ENCODE assay signal across 1 fruit fly cellular context in genomic region chr3R:18235879-18236278, dm6.
A peak's percentile ranks its signal among the peaks of the same experiment; 100 is the strongest.
TF ChIP-seq lines count a peak whose summit lies in the region.

Gene repo (plus strand): TSS chr3R:18236192.

TF ChIP-seq in whole organism, embryonic, 481 proteins besides CTCF, POLR2A, EP300 and RAD21 (continued from another document):
- TF ChIP-seq Nf-YB (GFP tag; optimal IDR thresholded peaks at IDR 0.05; lab: Kevin White, UChicago): peak; percentile 99
- TF ChIP-seq croc (GFP tag; conservative IDR thresholded peaks at IDR 0.05; lab: Robert Waterston, UW): no peak
- no peak for TF ChIP-seq chif (GFP tag; optimal IDR thresholded peaks at IDR 0.05; lab: Kevin White, UChicago)
- TF ChIP-seq Gsc (GFP tag; IDR thresholded peaks at IDR 0.05; lab: Robert Waterston, UW): no peak
- no peak for TF ChIP-seq hb (GFP tag; IDR thresholded peaks at IDR 0.05; lab: Robert Waterston, UW; ENCODE audit: partially characterized antibody)
- no peak for TF ChIP-seq pros (GFP tag; optimal IDR thresholded peaks at IDR 0.05; lab: Kevin White, UChicago)
- TF ChIP-seq gcm (GFP tag; optimal IDR thresholded peaks at IDR 0.05; lab: Kevin White, UChicago): peak; percentile 93
- TF ChIP-seq Spps (tag; optimal IDR thresholded peaks at IDR 0.05; lab: Kevin White, UChicago): no peak
- no peak for TF ChIP-seq Asciz (GFP tag; optimal IDR thresholded peaks at IDR 0.05; lab: Kevin White, UChicago)
- no peak for TF ChIP-seq CG7987 (GFP tag; optimal IDR thresholded peaks at IDR 0.05; lab: Kevin White, UChicago)
- no peak for TF ChIP-seq HLH3B (GFP tag; IDR thresholded peaks at IDR 0.05; lab: Robert Waterston, UW)
- no peak for TF ChIP-seq Gug (GFP tag; IDR thresholded peaks at IDR 0.05; lab: Robert Waterston, UW)
- TF ChIP-seq CG10321 (GFP tag; IDR thresholded peaks at IDR 0.05; lab: Robert Waterston, UW): peak; percentile 92
- TF ChIP-seq Rx (GFP tag; IDR thresholded peaks at IDR 0.05; lab: Robert Waterston, UW): no peak
- peak; percentile 89 for TF ChIP-seq Adf1 (GFP tag; IDR thresholded peaks at IDR 0.05; lab: Robert Waterston, UW)
- TF ChIP-seq lilli (GFP tag; optimal IDR thresholded peaks at IDR 0.05; lab: Kevin White, UChicago): no peak
- TF ChIP-seq CG9727 (GFP tag; optimal IDR thresholded peaks at IDR 0.05; lab: Kevin White, UChicago): no peak
- TF ChIP-seq pb (GFP tag; optimal IDR thresholded peaks at IDR 0.05; lab: Kevin White, UChicago): no peak
- peak; percentile 89 for TF ChIP-seq Nf-YA (GFP tag; IDR thresholded peaks at IDR 0.05; lab: Robert Waterston, UW)
- TF ChIP-seq CG34422 (GFP tag; IDR thresholded peaks at IDR 0.05; lab: Robert Waterston, UW): no peak
- no peak for TF ChIP-seq sens-2 (GFP tag; IDR thresholded peaks at IDR 0.05; lab: Robert Waterston, UW)
- TF ChIP-seq CG11398 (GFP tag; optimal IDR thresholded peaks at IDR 0.05; lab: Kevin White, UChicago): no peak
- TF ChIP-seq CG7839 (tag; optimal IDR thresholded peaks at IDR 0.05; lab: Kevin White, UChicago): no peak
- no peak for TF ChIP-seq CG6683 (GFP tag; optimal IDR thresholded peaks at IDR 0.05; lab: Kevin White, UChicago)
- TF ChIP-seq otp (GFP tag; IDR thresholded peaks at IDR 0.05; lab: Robert Waterston, UW): 0 out of 3 replicates have a peak, but pooled peaks have one; percentile 25
- TF ChIP-seq Scr (GFP tag; IDR thresholded peaks at IDR 0.05; lab: Robert Waterston, UW; ENCODE audit: partially characterized antibody): 0 out of 2 replicates have a peak, but pooled peaks have one; percentile 23
- TF ChIP-seq Abd-B (GFP tag; optimal IDR thresholded peaks at IDR 0.05; lab: Kevin White, UChicago): no peak
- no peak for TF ChIP-seq rib (GFP tag; IDR thresholded peaks at IDR 0.05; lab: Robert Waterston, UW)
- TF ChIP-seq CG13775 (GFP tag; optimal IDR thresholded peaks at IDR 0.05; lab: Kevin White, UChicago): no peak
- no peak for TF ChIP-seq CG17802 (tag; optimal IDR thresholded peaks at IDR 0.05; lab: Kevin White, UChicago)
- no peak for TF ChIP-seq Hmx (GFP tag; optimal IDR thresholded peaks at IDR 0.05; lab: Kevin White, UChicago)
- TF ChIP-seq tll (GFP tag; optimal IDR thresholded peaks at IDR 0.05; lab: Kevin White, UChicago): peak in 1 of 2 experiments; percentile 51
- peak; percentile 25; the same call in 1 of the 2 replicates for TF ChIP-seq chm (GFP tag; IDR thresholded peaks at IDR 0.05; lab: Robert Waterston, UW)
- no peak for TF ChIP-seq CG10209 (GFP tag; optimal IDR thresholded peaks at IDR 0.05; lab: Kevin White, UChicago)
- no peak for TF ChIP-seq CG31224 (GFP tag; IDR thresholded peaks at IDR 0.05; lab: Robert Waterston, UW)
- peak; percentile 18 for TF ChIP-seq ewg (GFP tag; optimal IDR thresholded peaks at IDR 0.05; lab: Kevin White, UChicago)
- no peak for TF ChIP-seq zfh2 (GFP tag; optimal IDR thresholded peaks at IDR 0.05; lab: Kevin White, UChicago)
- TF ChIP-seq CG6791 (GFP tag; IDR thresholded peaks at IDR 0.05; lab: Robert Waterston, UW; ENCODE audit: partially characterized antibody): peak; percentile 56; the same call in 2 of the 3 replicates
- TF ChIP-seq bbx (GFP tag; IDR thresholded peaks at IDR 0.05; lab: Robert Waterston, UW; ENCODE audit: partially characterized antibody): peak; percentile 27; the same call in 1 of the 2 replicates
- no peak for TF ChIP-seq CG12104 (GFP tag; optimal IDR thresholded peaks at IDR 0.05; lab: Kevin White, UChicago)
- TF ChIP-seq ranshi (GFP tag; IDR thresholded peaks at IDR 0.05; lab: Robert Waterston, UW): no peak
- peak; percentile 19 for TF ChIP-seq repo (GFP tag; optimal IDR thresholded peaks at IDR 0.05; lab: Kevin White, UChicago)
- TF ChIP-seq Nf-YC (tag; optimal IDR thresholded peaks at IDR 0.05; lab: Kevin White, UChicago): peak; percentile 98
- no peak for TF ChIP-seq NC2β (GFP tag; optimal IDR thresholded peaks at IDR 0.05; lab: Kevin White, UChicago)
- TF ChIP-seq Pdp1 (GFP tag; optimal IDR thresholded peaks at IDR 0.05; lab: Kevin White, UChicago): no peak
- TF ChIP-seq Lhr (GFP tag; optimal IDR thresholded peaks at IDR 0.05; lab: Kevin White, UChicago): no peak
- TF ChIP-seq Usf (GFP tag; optimal IDR thresholded peaks at IDR 0.05; lab: Kevin White, UChicago): no peak
- TF ChIP-seq Poxn (GFP tag; IDR thresholded peaks at IDR 0.05; lab: Robert Waterston, UW): no peak
- TF ChIP-seq br (optimal IDR thresholded peaks at IDR 0.05; lab: Kevin White, UChicago): no peak
- TF ChIP-seq CG8388 (GFP tag; optimal IDR thresholded peaks at IDR 0.05; lab: Kevin White, UChicago): no peak
- TF ChIP-seq CG10979 (tag; optimal IDR thresholded peaks at IDR 0.05; lab: Kevin White, UChicago): no peak
- no peak for TF ChIP-seq CG4854 (GFP tag; optimal IDR thresholded peaks at IDR 0.05; lab: Kevin White, UChicago)
- no peak for TF ChIP-seq Dip2 (GFP tag; IDR thresholded peaks at IDR 0.05; lab: Robert Waterston, UW)
- peak; percentile 23; the same call in 1 of the 2 replicates for TF ChIP-seq Dref (GFP tag; IDR thresholded peaks at IDR 0.05; lab: Robert Waterston, UW)
- no peak for TF ChIP-seq Hr78 (GFP tag; optimal IDR thresholded peaks at IDR 0.05; lab: Kevin White, UChicago)
- no peak for TF ChIP-seq sob (GFP tag; IDR thresholded peaks at IDR 0.05; lab: Robert Waterston, UW)
- TF ChIP-seq zen (tag; optimal IDR thresholded peaks at IDR 0.05; lab: Kevin White, UChicago): peak; percentile 37
- TF ChIP-seq CG2678 (tag; optimal IDR thresholded peaks at IDR 0.05; lab: Kevin White, UChicago): no peak
- no peak for TF ChIP-seq grn (GFP tag; optimal IDR thresholded peaks at IDR 0.05; lab: Kevin White, UChicago)
- no peak for TF ChIP-seq fru (optimal IDR thresholded peaks at IDR 0.05; lab: Kevin White, UChicago)
- peak; percentile 90 for TF ChIP-seq CG1832 (GFP tag; optimal IDR thresholded peaks at IDR 0.05; lab: Kevin White, UChicago)
- TF ChIP-seq Six4 (GFP tag; optimal IDR thresholded peaks at IDR 0.05; lab: Kevin White, UChicago): no peak
- no peak for TF ChIP-seq nerfin-2 (GFP tag; IDR thresholded peaks at IDR 0.05; lab: Robert Waterston, UW; ENCODE audit: partially characterized antibody)
- TF ChIP-seq CG12942 (GFP tag; optimal IDR thresholded peaks at IDR 0.05; lab: Kevin White, UChicago): no peak
- TF ChIP-seq CG11247 (GFP tag; IDR thresholded peaks at IDR 0.05; lab: Robert Waterston, UW): no peak
- TF ChIP-seq PHDP (tag; optimal IDR thresholded peaks at IDR 0.05; lab: Kevin White, UChicago): no peak
- TF ChIP-seq CG2199 (GFP tag; IDR thresholded peaks at IDR 0.05; lab: Robert Waterston, UW): 0 out of 3 replicates have a peak, but pooled peaks have one; percentile 53
